Fruit fly (Drosophila melanogaster) whole organism, pupa: Measurements from ENCODE around the gene CG5171.

ENCODE experiments used
- CG10348 ChIP-seq: fragments of 200-800 bp; sonication (Bioruptor generic); IDR thresholded peaks from 2 replicates; pipeline ENCODE4 v1.3.6; 2022; ENCODE audit warnings: missing biosample characterization, missing genetic modification characterization
- CG12605 ChIP-seq: fragments of 200-800 bp; sonication (Bioruptor generic); IDR thresholded peaks from 2 replicates; pipeline ENCODE4 v1.3.6; 2022; ENCODE audit warnings: missing biosample characterization, missing genetic modification characterization
- CG13204 ChIP-seq: fragments of 200-800 bp; sonication (Bioruptor generic); optimal IDR thresholded peaks from 2 replicates; lab custom pipeline; 2018; ENCODE audit warnings: missing biosample characterization, mild to moderate bottlenecking, missing genetic modification characterization, moderate library complexity
- CG14655 ChIP-seq: fragments of 200-800 bp; sonication (Bioruptor generic); optimal IDR thresholded peaks from 3 replicates; lab custom pipeline; 2017; ENCODE audit warnings: mild to moderate bottlenecking, missing biosample characterization, missing genetic modification reagents, missing genetic modification characterization
- CG15710 ChIP-seq: fragments of 200-800 bp; sonication (Bioruptor generic); optimal IDR thresholded peaks from 2 replicates; lab custom pipeline; 2018; ENCODE audit warnings: missing biosample characterization, mild to moderate bottlenecking, missing genetic modification characterization, moderate library complexity
- CG17806 ChIP-seq: fragments of 200-800 bp; sonication (Bioruptor generic); optimal IDR thresholded peaks from 2 replicates; lab custom pipeline; 2018; ENCODE audit warnings: missing biosample characterization, mild to moderate bottlenecking, missing genetic modification characterization, moderate library complexity
- CG32121 ChIP-seq: fragments of 200-800 bp; sonication (Bioruptor generic); IDR thresholded peaks from 2 replicates; pipeline ENCODE4 v1.3.6; 2022; ENCODE audit warnings: missing biosample characterization, missing genetic modification characterization
- CG34367 ChIP-seq: fragments of 200-800 bp; sonication (Bioruptor generic); optimal IDR thresholded peaks from 2 replicates; lab custom pipeline; 2018; ENCODE audit warnings: missing biosample characterization, mild to moderate bottlenecking, missing genetic modification characterization
- CG4496 ChIP-seq: fragments of 200-800 bp; sonication (Bioruptor generic); IDR thresholded peaks from 3 replicates; pipeline ENCODE4 v1.3.6; 2022; ENCODE audit warnings: missing biosample characterization, missing genetic modification characterization
- CG8159 ChIP-seq: fragments of 200-800 bp; sonication (Bioruptor generic); optimal IDR thresholded peaks from 3 replicates; lab custom pipeline; 2018; ENCODE audit warnings: missing biosample characterization, mild to moderate bottlenecking, missing genetic modification characterization, moderate library complexity
- CG8301 ChIP-seq: fragments of 200-800 bp; sonication (Bioruptor generic); optimal IDR thresholded peaks from 2 replicates; lab custom pipeline; 2018; ENCODE audit warnings: missing biosample characterization, mild to moderate bottlenecking, missing genetic modification characterization
- CG9948 ChIP-seq: fragments of 200-800 bp; sonication (Bioruptor generic); optimal IDR thresholded peaks from 2 replicates; lab custom pipeline; 2018; ENCODE audit warnings: missing biosample characterization, mild to moderate bottlenecking, missing genetic modification characterization, moderate library complexity
- D1 ChIP-seq: fragments of 200-800 bp; sonication (Bioruptor generic); optimal IDR thresholded peaks from 2 replicates; lab custom pipeline; 2018; ENCODE audit warnings: missing biosample characterization, mild to moderate bottlenecking, missing genetic modification characterization, moderate library complexity
- EcR ChIP-seq: fragments of 200-800 bp; sonication (Bioruptor generic); optimal IDR thresholded peaks from 3 replicates; lab custom pipeline; 2019; ENCODE audit warnings: missing biosample characterization, missing genetic modification characterization, mild to moderate bottlenecking, moderate library complexity, missing genetic modification reagents
- Ets98B ChIP-seq: fragments of 200-800 bp; sonication (Bioruptor generic); IDR thresholded peaks from 2 replicates; pipeline ENCODE4 v1.3.6; 2022; ENCODE audit warnings: missing biosample characterization, missing genetic modification characterization
- Pif1A ChIP-seq: fragments of 200-800 bp; sonication (Bioruptor generic); optimal IDR thresholded peaks from 3 replicates; lab custom pipeline; 2016; ENCODE audit warnings: missing biosample characterization, missing genetic modification characterization
- Pif1B ChIP-seq: fragments of 200-800 bp; sonication (Bioruptor generic); optimal IDR thresholded peaks from 3 replicates; lab custom pipeline; 2016; ENCODE audit warnings: missing biosample characterization, missing genetic modification characterization
- Snoo ChIP-seq: fragments of 200-800 bp; sonication (Bioruptor generic); optimal IDR thresholded peaks from 3 replicates; lab custom pipeline; 2017; ENCODE audit warnings: missing biosample characterization, mild to moderate bottlenecking, missing genetic modification characterization, inconsistent platforms
- fd96Ca ChIP-seq: fragments of 200-800 bp; sonication (Bioruptor generic); IDR thresholded peaks from 3 replicates; pipeline ENCODE4 v1.3.6; 2022; ENCODE audit warnings: missing biosample characterization, missing genetic modification characterization
- gl ChIP-seq: fragments of 200-800 bp; sonication (Bioruptor generic); optimal IDR thresholded peaks from 2 replicates; lab custom pipeline; 2018; ENCODE audit warnings: missing biosample characterization, mild to moderate bottlenecking, missing genetic modification characterization
- rn ChIP-seq: fragments of 200-800 bp; sonication (Bioruptor generic); IDR thresholded peaks from 2 replicates; pipeline ENCODE4 v1.3.6; 2022; ENCODE audit warnings: missing biosample characterization, missing genetic modification characterization

The CG5171 gene

dm6 chr2L:7419408-7420304, 18.5 kb downstream of the CG5171 start:
- no peak for TF ChIP-seq gl
- TF ChIP-seq CG9948 (tag; lab: Kevin White, UChicago) = peak; percentile 74
- TF ChIP-seq rn (GFP tag; lab: Robert Waterston, UW) = no peak
- TF ChIP-seq CG32121 (GFP tag; lab: Robert Waterston, UW) = peak; percentile 28; the same call in 1 of the 2 replicates
- TF ChIP-seq Ets98B = no peak
- no peak; the same call in 2 of the 3 replicates for TF ChIP-seq fd96Ca (GFP tag; lab: Robert Waterston, UW)
- TF ChIP-seq CG8301 (tag; lab: Kevin White, UChicago) = peak; percentile 45
- no peak for TF ChIP-seq CG4496 (GFP tag; lab: Robert Waterston, UW)
- peak; percentile 65 for TF ChIP-seq CG17806 (tag; lab: Kevin White, UChicago)
- TF ChIP-seq CG12605 (GFP tag; lab: Robert Waterston, UW) = peak; percentile 38; the same call in 1 of the 2 replicates
- peak; percentile 82 for TF ChIP-seq CG8159 (tag; lab: Kevin White, UChicago)
- peak; percentile 97 for TF ChIP-seq EcR
- TF ChIP-seq Snoo (tag; lab: Kevin White, UChicago) = peak; percentile 57
- TF ChIP-seq CG14655 (GFP tag; lab: Kevin White, UChicago) = peak; percentile 58
- TF ChIP-seq Pif1A (GFP tag; lab: Kevin White, UChicago) = peak; percentile 55
- TF ChIP-seq CG10348 (GFP tag; lab: Robert Waterston, UW) = no peak
- peak; percentile 59 for TF ChIP-seq CG34367 (tag; lab: Kevin White, UChicago)
- no peak for TF ChIP-seq D1 (tag; lab: Kevin White, UChicago)
- peak; percentile 39 for TF ChIP-seq Pif1B
- peak; percentile 81 for TF ChIP-seq CG15710
- TF ChIP-seq CG13204 (GFP tag; lab: Kevin White, UChicago) = peak; percentile 23
- TF ChIP-seq, all 21 proteins: peak for 14

- peak; percentile 57 for TF ChIP-seq CG12605 (GFP tag; lab: Robert Waterston, UW)
- TF ChIP-seq CG17806 (tag; lab: Kevin White, UChicago) = peak; percentile 84
- TF ChIP-seq Snoo (tag; lab: Kevin White, UChicago) = peak; percentile 68
- peak; percentile 92 for TF ChIP-seq CG8159 (tag; lab: Kevin White, UChicago)
- TF ChIP-seq D1 (tag; lab: Kevin White, UChicago) = peak; percentile 38
- TF ChIP-seq CG34367 (tag; lab: Kevin White, UChicago) = peak; percentile 76
- TF ChIP-seq CG9948 (tag; lab: Kevin White, UChicago) = peak; percentile 78
- TF ChIP-seq Ets98B = peak; percentile 64
- TF ChIP-seq Pif1B = peak; percentile 74
- peak; percentile 86 for TF ChIP-seq Pif1A (GFP tag; lab: Kevin White, UChicago)
- TF ChIP-seq CG14655 (GFP tag; lab: Kevin White, UChicago) = peak; percentile 81
- peak; percentile 68 for TF ChIP-seq CG8301 (tag; lab: Kevin White, UChicago)
- peak; percentile 88 for TF ChIP-seq fd96Ca (GFP tag; lab: Robert Waterston, UW)
- TF ChIP-seq CG15710 = peak; percentile 96
- no peak; the same call in 2 of the 3 replicates for TF ChIP-seq CG4496 (GFP tag; lab: Robert Waterston, UW)
- peak; percentile 77 for TF ChIP-seq CG13204 (GFP tag; lab: Kevin White, UChicago)
- TF ChIP-seq CG10348 (GFP tag; lab: Robert Waterston, UW) = no peak
- peak; percentile 90 for TF ChIP-seq EcR
- peak; percentile 64 for TF ChIP-seq CG32121 (GFP tag; lab: Robert Waterston, UW)
- TF ChIP-seq rn (GFP tag; lab: Robert Waterston, UW) = peak; percentile 76
- TF ChIP-seq gl = peak; percentile 63
These were observed 19.5 kb downstream of the CG5171 start for dm6 chr2L:7420305-7421287.

- TF ChIP-seq Pif1A (GFP tag; lab: Kevin White, UChicago) (peak; percentile 63), Snoo (tag; lab: Kevin White, UChicago) (peak; percentile 91), CG8301 (tag; lab: Kevin White, UChicago) (peak; percentile 67), CG12605 (GFP tag; lab: Robert Waterston, UW) (peak; percentile 70; the same call in 1 of the 2 replicates), CG17806 (tag; lab: Kevin White, UChicago) (peak; percentile 64), D1 (tag; lab: Kevin White, UChicago) (no peak), EcR (peak; percentile 99), CG8159 (tag; lab: Kevin White, UChicago) (peak; percentile 83), CG15710 (peak; percentile 65), CG13204 (GFP tag; lab: Kevin White, UChicago) (peak; percentile 80), rn (GFP tag; lab: Robert Waterston, UW) (0 out of 2 replicates have a peak, but pooled peaks have one; percentile 6), CG34367 (tag; lab: Kevin White, UChicago) (peak; percentile 68), Pif1B (peak; percentile 16), CG14655 (GFP tag; lab: Kevin White, UChicago) (peak; percentile 84), CG10348 (GFP tag; lab: Robert Waterston, UW) (0 out of 2 replicates have a peak, but pooled peaks have one; percentile 18), CG9948 (tag; lab: Kevin White, UChicago) (peak; percentile 67), fd96Ca (GFP tag; lab: Robert Waterston, UW) (peak; percentile 70; the same call in 2 of the 3 replicates), CG32121 (GFP tag; lab: Robert Waterston, UW) (peak; percentile 77), gl (no peak), CG4496 (GFP tag; lab: Robert Waterston, UW) (peak; percentile 82), Ets98B (peak; percentile 76)
These were observed 21.5 kb downstream of the CG5171 start for dm6 chr2L:7422429-7423283.
